Worm (Caenorhabditis elegans): ENCODE results near the gene srh-308.

DNA sequence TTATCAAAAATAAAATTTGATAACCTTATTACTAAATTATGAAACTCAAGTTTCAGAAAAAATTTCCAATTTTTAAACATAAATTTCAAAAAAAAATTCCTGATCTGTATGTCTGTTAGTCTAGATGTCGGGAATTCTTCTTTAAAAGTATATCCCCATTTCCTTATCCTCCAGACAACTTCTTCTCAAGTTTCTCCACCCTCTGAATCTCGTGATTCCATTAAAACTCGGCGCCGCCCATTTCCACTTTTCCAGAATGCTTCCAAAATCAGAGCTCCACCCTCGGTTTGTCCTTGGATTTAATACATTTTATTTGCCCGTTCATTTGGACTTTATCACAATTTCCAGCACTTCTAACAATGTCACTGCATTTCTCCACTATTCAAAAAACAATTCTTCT is 16.3 kb upstream of the srh-308 start, which contains the start of gene ins-10:
- TF ChIP-seq him-1 (tag; optimal IDR thresholded peaks at IDR 0.05) (no peak), W03F9.2 (tag; optimal IDR thresholded peaks at IDR 0.05) (no peak), dao-5 (tag; optimal IDR thresholded peaks at IDR 0.05) (no peak)
